Worm (Caenorhabditis elegans) whole organism, early embryonic: ENCODE results near the gene C45G9.4.

Experiments used
- B0310.2 ChIP-seq: sonication (generic microtip); optimal IDR thresholded peaks from 2 replicates; lab custom pipeline; 2016; ENCODE audit warnings: mild to moderate bottlenecking, missing genetic modification characterization, missing compliant biosample characterization
- F13C5.2 ChIP-seq: sonication (generic microtip); optimal IDR thresholded peaks from 2 replicates; lab custom pipeline; 2017; ENCODE audit warnings: mild to moderate bottlenecking, missing genetic modification characterization, inconsistent platforms, missing compliant biosample characterization
- aly-1 ChIP-seq: sonication (generic microtip); optimal IDR thresholded peaks from 2 replicates; lab custom pipeline; 2016; ENCODE audit warnings: missing genetic modification characterization, missing compliant biosample characterization
- ama-1 ChIP-seq: fragments of 150-350 bp; optimal IDR thresholded peaks from 2 replicates; lab custom pipeline; 2014
- ceh-13 ChIP-seq: fragments of 200-800 bp; sonication (Bioruptor generic); optimal IDR thresholded peaks from 2 replicates; lab custom pipeline; 2018; ENCODE audit warnings: mild to moderate bottlenecking, missing genetic modification characterization, missing compliant biosample characterization
- ceh-36 ChIP-seq: sonication (generic microtip); optimal IDR thresholded peaks from 2 replicates; lab custom pipeline; 2016; ENCODE audit warnings: missing genetic modification characterization, inconsistent platforms, missing compliant biosample characterization
- ets-7 ChIP-seq: sonication (generic microtip); optimal IDR thresholded peaks from 2 replicates; lab custom pipeline; 2016; ENCODE audit warnings: missing genotype, missing genetic modification characterization, missing compliant biosample characterization
- flt-1 ChIP-seq: fragments of 200-800 bp; sonication (Bioruptor generic); IDR thresholded peaks from 2 replicates; pipeline ENCODE4 v1.3.6; 2022; ENCODE audit warnings: missing genetic modification characterization, missing compliant biosample characterization
- hmbx-1 ChIP-seq: sonication (generic microtip); optimal IDR thresholded peaks from 2 replicates; lab custom pipeline; 2016; ENCODE audit warnings: mild to moderate bottlenecking, missing genetic modification characterization, missing compliant biosample characterization
- hmg-4 ChIP-seq: fragments of 200-800 bp; sonication (Bioruptor generic); optimal IDR thresholded peaks from 2 replicates; lab custom pipeline; 2018; ENCODE audit warnings: mild to moderate bottlenecking, missing genetic modification characterization, missing compliant biosample characterization
- hnd-1 ChIP-seq: sonication (generic microtip); optimal IDR thresholded peaks from 2 replicates; lab custom pipeline; 2016; ENCODE audit warnings: missing genetic modification characterization, missing compliant biosample characterization
- pes-1 ChIP-seq: fragments of 200-800 bp; sonication (Bioruptor generic); IDR thresholded peaks from 2 replicates; pipeline ENCODE4 v1.3.6; 2022; ENCODE audit warnings: missing genetic modification reagents, missing genetic modification characterization, missing compliant biosample characterization
- scrt-1 ChIP-seq: fragments of 200-800 bp; sonication (Bioruptor generic); IDR thresholded peaks from 2 replicates; pipeline ENCODE4 v1.3.6; 2022; ENCODE audit warnings: missing genetic modification characterization, missing compliant biosample characterization
- sea-1 ChIP-seq: fragments of 200-800 bp; sonication (Bioruptor generic); conservative IDR thresholded peaks from 2 replicates; pipeline ENCODE4 v1.3.6; 2022; ENCODE audit warnings: missing genetic modification characterization, missing compliant biosample characterization
- tbx-11 ChIP-seq: fragments of 200-800 bp; sonication (Bioruptor generic); IDR thresholded peaks from 2 replicates; pipeline ENCODE4 v1.3.6; 2022; ENCODE audit warnings: missing genetic modification characterization, missing compliant biosample characterization
- tbx-37 ChIP-seq: fragments of 200-800 bp; sonication (Bioruptor generic); conservative IDR thresholded peaks from 2 replicates; pipeline ENCODE4 v1.3.6; 2022; ENCODE audit warnings: missing genetic modification reagents, missing genetic modification characterization, missing compliant biosample characterization
- tra-4 ChIP-seq: sonication (generic microtip); optimal IDR thresholded peaks from 2 replicates; lab custom pipeline; 2017; ENCODE audit warnings: missing genetic modification characterization, missing compliant biosample characterization

C45G9.4 gene

ce11 chrIII:5023642-5024041 is 38.9 kb upstream of the C45G9.4 start:
- TF ChIP-seq pes-1 (GFP tag; lab: Robert Waterston, UW) (no peak), scrt-1 (GFP tag; lab: Robert Waterston, UW) (no peak), sea-1 (no peak), ets-7 (no peak), flt-1 (GFP tag; lab: Robert Waterston, UW) (no peak), hmg-4 (GFP tag; lab: Kevin White, UChicago) (no peak)

- TF ChIP-seq pes-1 (GFP tag; lab: Robert Waterston, UW) (no peak), hnd-1 (tag; lab: Kevin White, UChicago) (no peak), ets-7 (no peak), tra-4 (tag; lab: Kevin White, UChicago) (peak; percentile 31), aly-1 (no peak)
Observed at ce11 chrIII:5024393-5024964, 38.0 kb upstream of the C45G9.4 start, which contains the start of gene pcf-11. TSS of gene pcf-11 (plus strand) at chrIII:5024914.

ce11 chrIII:5025136-5025629 is 37.3 kb upstream of the C45G9.4 start:
- TF ChIP-seq ama-1 (peak; percentile 62), pes-1 (GFP tag; lab: Robert Waterston, UW) (no peak)

- TF ChIP-seq F13C5.2 (no peak), B0310.2 (tag; lab: Kevin White, UChicago) (no peak), tbx-11 (GFP tag; lab: Robert Waterston, UW) (no peak), ceh-36 (tag; lab: Kevin White, UChicago) (no peak), scrt-1 (GFP tag; lab: Robert Waterston, UW) (no peak), ceh-13 (GFP tag; lab: Kevin White, UChicago) (no peak), hnd-1 (tag; lab: Kevin White, UChicago) (no peak), tra-4 (tag; lab: Kevin White, UChicago) (no peak), ama-1 (no peak), flt-1 (GFP tag; lab: Robert Waterston, UW) (no peak), pes-1 (GFP tag; lab: Robert Waterston, UW) (no peak), hmg-4 (GFP tag; lab: Kevin White, UChicago) (no peak), sea-1 (no peak)
Observed at ce11 chrIII:5026366-5026765, 36.1 kb upstream of the C45G9.4 start.

ce11 chrIII:5027219-5027618 is 35.3 kb upstream of the C45G9.4 start:
- TF ChIP-seq B0310.2 (tag; lab: Kevin White, UChicago): peak; percentile 32
- TF ChIP-seq tbx-37: no peak
- 0 out of 2 replicates have a peak, but pooled peaks have one; percentile 16 for TF ChIP-seq sea-1
- TF ChIP-seq ceh-13 (GFP tag; lab: Kevin White, UChicago): no peak
- TF ChIP-seq hmg-4 (GFP tag; lab: Kevin White, UChicago): no peak
- no peak for TF ChIP-seq F13C5.2
- no peak for TF ChIP-seq tbx-11 (GFP tag; lab: Robert Waterston, UW)
- TF ChIP-seq hmbx-1 (tag; lab: Kevin White, UChicago): no peak
- no peak for TF ChIP-seq ceh-36 (tag; lab: Kevin White, UChicago)
- no peak for TF ChIP-seq hnd-1 (tag; lab: Kevin White, UChicago)
- TF ChIP-seq scrt-1 (GFP tag; lab: Robert Waterston, UW): no peak
- TF ChIP-seq ets-7: no peak
- TF ChIP-seq flt-1 (GFP tag; lab: Robert Waterston, UW): no peak
- no peak for TF ChIP-seq pes-1 (GFP tag; lab: Robert Waterston, UW)
- TF ChIP-seq ama-1: peak; percentile 27
- TF ChIP-seq tra-4 (tag; lab: Kevin White, UChicago): no peak
- no peak for TF ChIP-seq aly-1

- no peak for TF ChIP-seq B0310.2 (tag; lab: Kevin White, UChicago)
- TF ChIP-seq tbx-37: no peak
- no peak for TF ChIP-seq ceh-13 (GFP tag; lab: Kevin White, UChicago)
- TF ChIP-seq F13C5.2: no peak
- no peak for TF ChIP-seq pes-1 (GFP tag; lab: Robert Waterston, UW)
- TF ChIP-seq scrt-1 (GFP tag; lab: Robert Waterston, UW): no peak
- TF ChIP-seq aly-1: no peak
- TF ChIP-seq ets-7: no peak
- TF ChIP-seq ceh-36 (tag; lab: Kevin White, UChicago): no peak
- no peak for TF ChIP-seq sea-1
- no peak for TF ChIP-seq tbx-11 (GFP tag; lab: Robert Waterston, UW)
- TF ChIP-seq hmbx-1 (tag; lab: Kevin White, UChicago): no peak
- no peak for TF ChIP-seq hmg-4 (GFP tag; lab: Kevin White, UChicago)
Observed at ce11 chrIII:5030629-5031028, 31.9 kb upstream of the C45G9.4 start, which contains the start of gene klp-6. TSS of gene klp-6 (plus strand) at chrIII:5030929.

ce11 chrIII:5031375-5031836 is 31.1 kb upstream of the C45G9.4 start:
- peak; percentile 83 for TF ChIP-seq tra-4 (tag; lab: Kevin White, UChicago)
- TF ChIP-seq ceh-36 (tag; lab: Kevin White, UChicago): peak; percentile 82
- peak; percentile 85 for TF ChIP-seq ets-7
- TF ChIP-seq ceh-13 (GFP tag; lab: Kevin White, UChicago): peak; percentile 81
- peak; percentile 90 for TF ChIP-seq pes-1 (GFP tag; lab: Robert Waterston, UW)
- peak; percentile 69 for TF ChIP-seq hmbx-1 (tag; lab: Kevin White, UChicago)
- TF ChIP-seq hnd-1 (tag; lab: Kevin White, UChicago): peak; percentile 65
- TF ChIP-seq F13C5.2: peak; percentile 91
- TF ChIP-seq hmg-4 (GFP tag; lab: Kevin White, UChicago): peak; percentile 97
- peak; percentile 87 for TF ChIP-seq sea-1
- peak; percentile 97 for TF ChIP-seq aly-1
- peak; percentile 90 for TF ChIP-seq tbx-37
- peak; percentile 88 for TF ChIP-seq scrt-1 (GFP tag; lab: Robert Waterston, UW)
- TF ChIP-seq flt-1 (GFP tag; lab: Robert Waterston, UW): peak; percentile 82
- TF ChIP-seq B0310.2 (tag; lab: Kevin White, UChicago): peak; percentile 80
- TF ChIP-seq tbx-11 (GFP tag; lab: Robert Waterston, UW): peak; percentile 90
